Fruit fly (Drosophila melanogaster): ENCODE data around the gene U4-U6-60K.

The U4-U6-60K gene

DNA sequence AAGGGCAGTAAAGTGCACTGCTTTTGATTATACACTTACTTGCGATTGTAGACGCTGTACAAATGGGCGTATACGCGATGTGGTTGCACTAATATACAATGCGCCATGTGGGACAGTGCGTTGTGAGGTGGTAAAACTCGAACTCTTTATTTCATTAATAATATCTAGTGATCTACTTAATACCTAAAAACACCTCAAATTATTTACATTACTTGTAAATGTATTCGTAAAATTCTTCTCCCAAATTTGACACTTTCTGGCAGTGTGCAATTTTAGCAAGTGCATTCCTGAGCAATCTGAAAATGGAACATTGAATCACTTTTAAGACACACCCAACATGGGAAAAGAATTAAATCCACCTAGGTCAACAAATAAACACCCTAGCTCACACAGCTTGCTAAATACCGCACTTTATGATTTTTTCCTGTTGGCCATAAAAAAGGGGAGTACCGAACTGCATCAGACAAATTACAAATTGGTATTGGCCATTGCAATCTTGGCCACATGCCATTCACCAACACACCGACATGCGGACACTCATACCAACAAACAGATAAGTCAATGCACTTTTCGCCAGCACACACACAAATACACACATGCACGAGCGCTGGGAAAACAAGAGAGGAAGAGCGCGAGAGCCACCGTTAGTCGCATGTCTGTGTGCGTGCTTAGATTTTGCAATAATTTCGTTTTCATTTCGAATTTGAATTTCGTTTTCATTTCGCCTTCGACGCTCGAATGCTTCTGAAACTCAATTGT is 14.6 kb downstream of the U4-U6-60K start:
- no peak for TF ChIP-seq CG17806 (tag; optimal IDR thresholded peaks at IDR 0.05)
- TF ChIP-seq CG14655 (GFP tag; optimal IDR thresholded peaks at IDR 0.05) = peak; percentile 40
- no peak for TF ChIP-seq CG8301 (tag; optimal IDR thresholded peaks at IDR 0.05)
- no peak for TF ChIP-seq Pif1B (GFP tag; optimal IDR thresholded peaks at IDR 0.05)
- peak; percentile 49; the same call in 1 of the 2 replicates for TF ChIP-seq Ets98B (GFP tag; IDR thresholded peaks at IDR 0.05)
- peak; percentile 90 for TF ChIP-seq EcR (GFP tag; optimal IDR thresholded peaks at IDR 0.05)
- TF ChIP-seq CG12605 (GFP tag; IDR thresholded peaks at IDR 0.05) = peak; percentile 23; the same call in 1 of the 2 replicates
- peak; percentile 47; the same call in 1 of the 2 replicates for TF ChIP-seq CG32121 (GFP tag; IDR thresholded peaks at IDR 0.05)

DNA sequence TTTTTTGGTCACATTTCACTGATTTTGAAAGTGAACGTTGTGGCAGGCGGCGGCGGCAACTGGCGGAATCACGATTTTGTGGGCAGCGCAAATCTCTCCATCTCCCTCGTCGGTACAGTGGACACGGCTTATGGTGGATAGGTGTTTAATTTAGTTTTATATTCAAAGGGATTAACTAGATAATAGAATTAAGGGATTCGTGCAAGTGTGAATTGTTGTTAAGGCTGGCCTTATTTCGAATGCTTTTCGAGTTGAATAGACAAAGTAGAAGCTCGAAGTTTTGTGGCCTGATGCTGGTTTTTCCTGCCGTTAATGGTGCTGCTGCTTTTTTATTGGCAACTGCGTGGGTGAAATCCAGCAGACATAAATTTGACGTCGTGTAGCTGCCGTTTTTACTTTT is 15.7 kb downstream of the U4-U6-60K start:
- no peak for TF ChIP-seq CG8159 (tag; optimal IDR thresholded peaks at IDR 0.05)
- TF ChIP-seq CG34367 (tag; optimal IDR thresholded peaks at IDR 0.05) = no peak
- no peak for TF ChIP-seq Pif1B (GFP tag; optimal IDR thresholded peaks at IDR 0.05)
- no peak for TF ChIP-seq CG12605 (GFP tag; IDR thresholded peaks at IDR 0.05)
- TF ChIP-seq fd96Ca (GFP tag; IDR thresholded peaks at IDR 0.05) = peak; percentile 74
- TF ChIP-seq CG14655 (GFP tag; optimal IDR thresholded peaks at IDR 0.05) = peak; percentile 12
- TF ChIP-seq CG15710 (tag; optimal IDR thresholded peaks at IDR 0.05) = no peak
- no peak for TF ChIP-seq CG10348 (GFP tag; IDR thresholded peaks at IDR 0.05)
- no peak for TF ChIP-seq Snoo (tag; optimal IDR thresholded peaks at IDR 0.05)
- TF ChIP-seq CG32121 (GFP tag; IDR thresholded peaks at IDR 0.05) = peak; percentile 64; the same call in 1 of the 2 replicates
- no peak for TF ChIP-seq gl (tag; optimal IDR thresholded peaks at IDR 0.05)
- no peak for TF ChIP-seq D1 (tag; optimal IDR thresholded peaks at IDR 0.05)
- no peak for TF ChIP-seq EcR (GFP tag; optimal IDR thresholded peaks at IDR 0.05)
- no peak for TF ChIP-seq CG13204 (GFP tag; optimal IDR thresholded peaks at IDR 0.05)
- TF ChIP-seq CG8301 (tag; optimal IDR thresholded peaks at IDR 0.05) = no peak
- TF ChIP-seq CG4496 (GFP tag; IDR thresholded peaks at IDR 0.05) = peak; percentile 50; the same call in 2 of the 3 replicates
- TF ChIP-seq Pif1A (GFP tag; optimal IDR thresholded peaks at IDR 0.05) = peak; percentile 24
- no peak for TF ChIP-seq CG17806 (tag; optimal IDR thresholded peaks at IDR 0.05)
- 0 out of 2 replicates have a peak, but pooled peaks have one; percentile 5 for TF ChIP-seq rn (GFP tag; IDR thresholded peaks at IDR 0.05)
- TF ChIP-seq CG9948 (tag; optimal IDR thresholded peaks at IDR 0.05) = no peak
- peak; percentile 45 for TF ChIP-seq Ets98B (GFP tag; IDR thresholded peaks at IDR 0.05)

DNA sequence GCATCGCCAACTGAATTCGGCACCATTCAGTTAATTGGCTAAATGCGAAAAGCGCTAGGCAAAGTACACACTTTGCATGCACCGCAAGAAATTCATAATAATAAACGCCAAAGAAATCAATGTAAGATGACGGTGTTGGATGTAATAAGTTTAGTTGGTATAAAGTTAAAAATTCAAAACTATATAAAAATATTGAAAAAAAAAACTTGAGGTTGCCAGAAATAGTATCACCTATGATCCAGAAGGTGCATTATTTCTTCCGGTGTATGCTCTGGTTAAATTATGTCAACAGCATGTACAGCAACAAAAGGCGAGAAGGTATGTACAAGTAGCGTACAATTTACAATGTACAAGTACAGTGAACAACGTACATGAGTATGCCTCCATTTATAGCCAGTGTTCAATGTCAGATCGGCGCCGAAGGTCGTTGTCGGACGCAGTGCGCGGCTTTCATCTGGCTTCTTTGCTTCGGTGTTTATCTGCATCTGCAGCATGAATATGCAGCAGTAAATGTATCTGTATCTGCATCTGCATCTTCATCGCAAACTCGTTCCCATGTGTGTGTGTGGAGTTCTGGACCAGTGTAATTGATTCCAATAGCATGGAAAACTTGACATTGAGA is 16.7 kb downstream of the U4-U6-60K start:
- peak; percentile 87 for TF ChIP-seq CG4496 (GFP tag; IDR thresholded peaks at IDR 0.05)
- peak; percentile 48 for TF ChIP-seq gl (tag; optimal IDR thresholded peaks at IDR 0.05)
- TF ChIP-seq CG12605 (GFP tag; IDR thresholded peaks at IDR 0.05) = 0 out of 2 replicates have a peak, but pooled peaks have one; percentile 51
- TF ChIP-seq Pif1B (GFP tag; optimal IDR thresholded peaks at IDR 0.05) = peak; percentile 81
- peak; percentile 89 for TF ChIP-seq CG17806 (tag; optimal IDR thresholded peaks at IDR 0.05)
- TF ChIP-seq CG32121 (GFP tag; IDR thresholded peaks at IDR 0.05) = peak; percentile 73
- peak; percentile 88 for TF ChIP-seq CG9948 (tag; optimal IDR thresholded peaks at IDR 0.05)
- TF ChIP-seq CG8301 (tag; optimal IDR thresholded peaks at IDR 0.05) = peak; percentile 65
- TF ChIP-seq Snoo (tag; optimal IDR thresholded peaks at IDR 0.05) = peak; percentile 45
- TF ChIP-seq CG10348 (GFP tag; IDR thresholded peaks at IDR 0.05) = no peak
- peak; percentile 40 for TF ChIP-seq CG13204 (GFP tag; optimal IDR thresholded peaks at IDR 0.05)
- peak; percentile 90 for TF ChIP-seq CG8159 (tag; optimal IDR thresholded peaks at IDR 0.05)
- TF ChIP-seq CG34367 (tag; optimal IDR thresholded peaks at IDR 0.05) = peak; percentile 81
- peak; percentile 56 for TF ChIP-seq Ets98B (GFP tag; IDR thresholded peaks at IDR 0.05)
- peak; percentile 83 for TF ChIP-seq CG14655 (GFP tag; optimal IDR thresholded peaks at IDR 0.05)
- TF ChIP-seq EcR (GFP tag; optimal IDR thresholded peaks at IDR 0.05) = peak; percentile 84
- TF ChIP-seq Pif1A (GFP tag; optimal IDR thresholded peaks at IDR 0.05) = peak; percentile 86
- TF ChIP-seq D1 (tag; optimal IDR thresholded peaks at IDR 0.05) = peak; percentile 73
- TF ChIP-seq CG15710 (tag; optimal IDR thresholded peaks at IDR 0.05) = peak; percentile 85
- TF ChIP-seq rn (GFP tag; IDR thresholded peaks at IDR 0.05) = peak; percentile 58
- TF ChIP-seq fd96Ca (GFP tag; IDR thresholded peaks at IDR 0.05) = no peak; the same call in 1 of the 3 replicates

DNA sequence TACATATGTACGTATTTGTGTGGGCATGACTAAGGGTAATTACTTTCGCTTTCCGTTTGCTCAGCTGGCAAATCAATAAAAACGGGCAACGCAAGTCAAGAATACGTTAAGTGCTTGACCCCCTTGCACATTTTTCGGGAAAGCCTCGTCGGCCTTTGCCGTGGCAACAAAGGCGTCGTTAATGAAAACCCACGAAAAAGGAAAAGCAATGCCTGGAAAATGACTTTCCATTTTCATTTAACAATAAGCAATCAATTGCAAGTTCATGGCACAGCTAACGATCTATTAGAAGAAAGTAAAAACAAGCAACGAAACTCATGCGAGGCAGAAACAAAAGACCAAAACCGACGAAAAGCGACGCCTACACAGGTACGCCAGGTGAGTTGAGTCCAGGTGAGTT is 17.7 kb downstream of the U4-U6-60K start:
- no peak for TF ChIP-seq CG15710 (tag; optimal IDR thresholded peaks at IDR 0.05)
- no peak for TF ChIP-seq Pif1B (GFP tag; optimal IDR thresholded peaks at IDR 0.05)
- no peak for TF ChIP-seq CG10348 (GFP tag; IDR thresholded peaks at IDR 0.05)

DNA sequence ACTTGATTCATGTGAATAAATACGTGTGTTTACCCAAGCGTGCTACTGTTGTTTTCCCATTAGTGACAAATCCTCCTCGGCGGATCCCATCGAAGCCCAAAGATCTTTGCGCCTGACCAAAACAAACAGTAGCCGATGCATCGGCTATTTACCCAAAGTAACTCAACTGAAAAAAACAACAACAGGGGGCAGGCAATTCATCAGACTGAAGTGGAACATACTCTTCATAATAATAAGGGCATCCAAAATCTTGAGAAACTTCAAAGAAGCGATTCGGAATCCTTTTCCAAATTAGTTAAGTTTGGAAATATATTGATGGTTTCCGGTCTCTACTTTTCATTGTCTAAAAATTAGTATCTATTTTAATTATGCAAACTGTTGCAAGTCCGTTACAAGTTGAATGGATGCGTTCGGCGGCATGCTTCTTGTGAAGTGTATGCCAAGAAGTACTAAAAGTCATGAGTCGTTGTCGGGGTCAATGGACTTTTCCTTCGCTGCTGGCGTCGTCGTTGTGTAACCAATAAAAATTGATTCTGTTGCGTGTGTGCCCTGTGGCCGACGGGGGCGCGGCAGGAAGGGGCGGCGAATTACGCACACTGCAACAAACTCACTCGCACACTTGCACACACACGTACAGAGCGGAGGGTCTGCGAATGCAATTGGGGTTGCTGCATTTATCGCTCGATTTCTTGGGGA is 18.3 kb downstream of the U4-U6-60K start:
- peak; percentile 78 for TF ChIP-seq CG8159 (tag; optimal IDR thresholded peaks at IDR 0.05)
- no peak for TF ChIP-seq CG12605 (GFP tag; IDR thresholded peaks at IDR 0.05)
- TF ChIP-seq Ets98B (GFP tag; IDR thresholded peaks at IDR 0.05) = peak; percentile 21; the same call in 1 of the 2 replicates
- peak; percentile 73 for TF ChIP-seq CG15710 (tag; optimal IDR thresholded peaks at IDR 0.05)
- TF ChIP-seq CG13204 (GFP tag; optimal IDR thresholded peaks at IDR 0.05) = peak; percentile 58
- peak; percentile 13 for TF ChIP-seq gl (tag; optimal IDR thresholded peaks at IDR 0.05)
- TF ChIP-seq EcR (GFP tag; optimal IDR thresholded peaks at IDR 0.05) = peak; percentile 98
- TF ChIP-seq CG9948 (tag; optimal IDR thresholded peaks at IDR 0.05) = peak; percentile 60
- TF ChIP-seq CG34367 (tag; optimal IDR thresholded peaks at IDR 0.05) = peak; percentile 51
- 0 out of 3 replicates have a peak, but pooled peaks have one; percentile 5 for TF ChIP-seq fd96Ca (GFP tag; IDR thresholded peaks at IDR 0.05)
- TF ChIP-seq Snoo (tag; optimal IDR thresholded peaks at IDR 0.05) = peak; percentile 68
- TF ChIP-seq CG14655 (GFP tag; optimal IDR thresholded peaks at IDR 0.05) = peak; percentile 58
- TF ChIP-seq CG8301 (tag; optimal IDR thresholded peaks at IDR 0.05) = peak; percentile 45
- TF ChIP-seq CG32121 (GFP tag; IDR thresholded peaks at IDR 0.05) = 0 out of 2 replicates have a peak, but pooled peaks have one; percentile 27
- TF ChIP-seq Pif1A (GFP tag; optimal IDR thresholded peaks at IDR 0.05) = peak; percentile 67
- no peak for TF ChIP-seq CG10348 (GFP tag; IDR thresholded peaks at IDR 0.05)
- TF ChIP-seq CG4496 (GFP tag; IDR thresholded peaks at IDR 0.05) = peak; percentile 61; the same call in 2 of the 3 replicates
- peak; percentile 64 for TF ChIP-seq CG17806 (tag; optimal IDR thresholded peaks at IDR 0.05)
- no peak for TF ChIP-seq rn (GFP tag; IDR thresholded peaks at IDR 0.05)
- no peak for TF ChIP-seq D1 (tag; optimal IDR thresholded peaks at IDR 0.05)
- peak; percentile 40 for TF ChIP-seq Pif1B (GFP tag; optimal IDR thresholded peaks at IDR 0.05)

Data from whole organism, pupa.